Fruit fly (Drosophila melanogaster): ENCODE measurements around the gene pie.

The pie gene

DNA sequence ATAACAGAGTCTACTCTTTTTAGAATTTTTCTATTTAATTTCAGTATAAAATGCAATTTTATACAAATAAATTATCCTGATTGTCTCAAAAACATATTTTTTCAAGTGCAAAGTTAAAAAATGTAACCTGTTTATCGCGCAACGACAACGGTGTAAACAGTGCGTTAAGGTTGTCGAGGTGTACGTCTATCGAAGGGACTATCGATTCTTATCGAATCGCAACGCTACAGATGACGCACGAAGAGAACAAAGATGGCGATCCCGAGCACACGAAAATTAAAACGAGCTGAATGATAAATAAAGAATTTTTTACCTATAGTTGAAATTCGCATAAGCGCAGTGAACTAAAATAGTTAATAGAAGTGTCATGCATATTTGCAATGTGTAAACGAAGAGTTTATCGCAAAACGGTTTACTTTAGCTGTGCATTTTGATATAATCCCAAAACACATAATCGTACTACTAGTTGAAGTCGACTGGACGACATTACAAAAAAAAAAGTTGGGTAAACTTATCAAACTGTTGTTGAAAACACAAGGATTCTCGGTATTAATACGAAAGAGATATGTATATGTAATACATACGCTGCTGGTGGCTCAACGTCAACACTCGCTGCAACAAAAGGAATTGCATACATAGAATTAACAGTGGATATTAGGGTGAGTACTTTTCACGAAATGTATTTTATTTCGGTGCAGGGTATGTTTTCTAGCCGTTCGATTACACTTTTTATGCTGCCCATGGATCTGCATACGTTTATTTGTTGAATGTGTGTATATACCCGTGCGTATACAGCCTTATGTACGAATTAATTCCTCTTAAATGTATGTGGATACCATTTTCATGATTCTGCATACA is 34.5 kb downstream of the pie start, which contains the start of gene da (continued):
- TF ChIP-seq nerfin-2 (GFP tag; IDR thresholded peaks at IDR 0.05; ENCODE audit: partially characterized antibody) = peak; percentile 65
- peak; percentile 46 for TF ChIP-seq chn (GFP tag; optimal IDR thresholded peaks at IDR 0.05)
- TF ChIP-seq Ada2b (GFP tag; IDR thresholded peaks at IDR 0.05) = peak; percentile 61
- peak; percentile 49 for TF ChIP-seq CG4617 (GFP tag; optimal IDR thresholded peaks at IDR 0.05; ENCODE audit: borderline replicate concordance)
- no peak for TF ChIP-seq Poxn (GFP tag; IDR thresholded peaks at IDR 0.05)
- TF ChIP-seq CG12236 (GFP tag; optimal IDR thresholded peaks at IDR 0.05) = peak; percentile 48
- no peak for TF ChIP-seq CG1233 (GFP tag; optimal IDR thresholded peaks at IDR 0.05)
- TF ChIP-seq ATbp (GFP tag; optimal IDR thresholded peaks at IDR 0.05) = no peak
- peak; percentile 60; the same call in 1 of the 3 replicates for TF ChIP-seq CG6791 (GFP tag; IDR thresholded peaks at IDR 0.05; ENCODE audit: partially characterized antibody)
- peak; percentile 75 for TF ChIP-seq D19A (tag; optimal IDR thresholded peaks at IDR 0.05)
- no peak for TF ChIP-seq ac (GFP tag; optimal IDR thresholded peaks at IDR 0.05)
- peak; percentile 23 for TF ChIP-seq Spps (tag; optimal IDR thresholded peaks at IDR 0.05)
- TF ChIP-seq CG6683 (GFP tag; optimal IDR thresholded peaks at IDR 0.05) = no peak
- no peak for TF ChIP-seq CG3407 (GFP tag; optimal IDR thresholded peaks at IDR 0.05)
- TF ChIP-seq CG15011 (GFP tag; optimal IDR thresholded peaks at IDR 0.05) = no peak
- TF ChIP-seq CG17359 (tag; optimal IDR thresholded peaks at IDR 0.05) = peak; percentile 68
- TF ChIP-seq zfh2 (GFP tag; optimal IDR thresholded peaks at IDR 0.05) = peak; percentile 69
- TF ChIP-seq Dad (GFP tag; optimal IDR thresholded peaks at IDR 0.05) = peak; percentile 45
- TF ChIP-seq CG34224 (GFP tag; IDR thresholded peaks at IDR 0.05; ENCODE audit: partially characterized antibody) = peak; percentile 68
- TF ChIP-seq tgo (GFP tag; IDR thresholded peaks at IDR 0.05) = peak; percentile 57; the same call in 1 of the 3 replicates
- peak; percentile 44 to 55 for TF ChIP-seq chif (GFP tag; optimal IDR thresholded peaks at IDR 0.05)
- peak; percentile 30; the same call in 1 of the 2 replicates for TF ChIP-seq CG32767 (GFP tag; IDR thresholded peaks at IDR 0.05)
- no peak for TF ChIP-seq cad (GFP tag; optimal IDR thresholded peaks at IDR 0.05)
- no peak for TF ChIP-seq aop (GFP tag; IDR thresholded peaks at IDR 0.05)
- peak; percentile 92 for TF ChIP-seq Dref (GFP tag; IDR thresholded peaks at IDR 0.05)
- peak; percentile 28 for TF ChIP-seq CG15696 (tag; optimal IDR thresholded peaks at IDR 0.05)
- TF ChIP-seq Sin3A (optimal IDR thresholded peaks at IDR 0.05) = no peak
- TF ChIP-seq CG30403 (GFP tag; optimal IDR thresholded peaks at IDR 0.05) = peak; percentile 77
- peak; percentile 69 for TF ChIP-seq BEAF-32 (GFP tag; optimal IDR thresholded peaks at IDR 0.05)
- no peak; the same call in 1 of the 2 replicates for TF ChIP-seq CG32772 (GFP tag; IDR thresholded peaks at IDR 0.05)
- TF ChIP-seq ranshi (GFP tag; IDR thresholded peaks at IDR 0.05) = 0 out of 2 replicates have a peak, but pooled peaks have one; percentile 17
- TF ChIP-seq HLH4C (GFP tag; IDR thresholded peaks at IDR 0.05; ENCODE audit: partially characterized antibody) = peak; percentile 61; the same call in 2 of the 3 replicates
- TF ChIP-seq Bteb2 (GFP tag; optimal IDR thresholded peaks at IDR 0.05) = peak; percentile 67
- TF ChIP-seq Stat92E (GFP tag; optimal IDR thresholded peaks at IDR 0.05) = no peak
- TF ChIP-seq Lpt (GFP tag; optimal IDR thresholded peaks at IDR 0.05) = no peak
- TF ChIP-seq ato (GFP tag; IDR thresholded peaks at IDR 0.05; ENCODE audit: partially characterized antibody) = peak; percentile 17; the same call in 1 of the 2 replicates
- peak; percentile 39 for TF ChIP-seq Mad (GFP tag; optimal IDR thresholded peaks at IDR 0.05)
- peak; percentile 45 for TF ChIP-seq Dip3 (GFP tag; optimal IDR thresholded peaks at IDR 0.05)
- TF ChIP-seq Bgb (GFP tag; IDR thresholded peaks at IDR 0.05; ENCODE audit: partially characterized antibody) = peak; percentile 49; the same call in 1 of the 2 replicates
- TF ChIP-seq NfI (GFP tag; optimal IDR thresholded peaks at IDR 0.05) = peak; percentile 75
- no peak; the same call in 2 of the 3 replicates for TF ChIP-seq CG11456 (GFP tag; IDR thresholded peaks at IDR 0.05)
- no peak for TF ChIP-seq z (GFP tag; IDR thresholded peaks at IDR 0.05)
- no peak for TF ChIP-seq CG1529 (GFP tag; optimal IDR thresholded peaks at IDR 0.05)
- peak; percentile 77 for TF ChIP-seq CG11723 (GFP tag; optimal IDR thresholded peaks at IDR 0.05)
- peak; percentile 66; the same call in 1 of the 2 replicates for TF ChIP-seq amos (GFP tag; IDR thresholded peaks at IDR 0.05; ENCODE audit: partially characterized antibody)
- TF ChIP-seq inv (GFP tag; IDR thresholded peaks at IDR 0.05; ENCODE audit: partially characterized antibody) = peak; percentile 33; the same call in 1 of the 2 replicates
- TF ChIP-seq row (GFP tag; IDR thresholded peaks at IDR 0.05) = peak; percentile 85
